Fruit fly (Drosophila melanogaster): ENCODE results near the gene CG31391.

- TF ChIP-seq chn (GFP tag; optimal IDR thresholded peaks at IDR 0.05) (peak; percentile 67), CG34422 (GFP tag; IDR thresholded peaks at IDR 0.05) (0 out of 3 replicates have a peak, but pooled peaks have one; percentile 46), maf-S (GFP tag; optimal IDR thresholded peaks at IDR 0.05) (no peak), CG18476 (GFP tag; optimal IDR thresholded peaks at IDR 0.05) (no peak), Trl (optimal IDR thresholded peaks at IDR 0.05) (no peak), Trl (GFP tag; optimal IDR thresholded peaks at IDR 0.05) (peak; percentile 44), Dfd (GFP tag; optimal IDR thresholded peaks at IDR 0.05) (no peak), CG1024 (GFP tag; IDR thresholded peaks at IDR 0.05) (peak; percentile 42; the same call in 1 of the 2 replicates), H2.0 (GFP tag; IDR thresholded peaks at IDR 0.05) (peak; percentile 29), Hmr (GFP tag; optimal IDR thresholded peaks at IDR 0.05) (peak; percentile 54), NK7.1 (GFP tag; optimal IDR thresholded peaks at IDR 0.05) (peak; percentile 23), CG3163 (GFP tag; optimal IDR thresholded peaks at IDR 0.05) (no peak), az2 (GFP tag; optimal IDR thresholded peaks at IDR 0.05) (peak; percentile 53)
These were observed 39.9 kb downstream of the CG31391 start for dm6 chr3R:10664942-10665341.

Measured in whole organism, embryonic.